Worm (Caenorhabditis elegans) whole organism, L1 larva: ENCODE measurements around the gene F09G2.1.

Source experiments
- C34B4.2 ChIP-seq: sonication (generic microtip); optimal IDR thresholded peaks from 2 replicates; lab custom pipeline; 2017; ENCODE audit warnings: mild to moderate bottlenecking, missing genetic modification characterization, missing compliant biosample characterization
- aly-2 ChIP-seq: fragments of 150-350 bp; optimal IDR thresholded peaks from 2 replicates; lab custom pipeline; 2014; ENCODE audit warnings: missing biosample characterization, missing genetic modification characterization
- dpl-1 ChIP-seq, 3 experiments: fragments of 150-350 bp in 2 of 3; sonication (generic microtip) in 1 of 3; optimal IDR thresholded peaks; 2 replicates each; lab custom pipeline; 2014 to 2017; ENCODE audit warnings: missing biosample characterization in 3 of 3, missing genetic modification characterization in 3 of 3, missing genetic modification reagents in 3 of 3
- mep-1 ChIP-seq: fragments of 150-350 bp; optimal IDR thresholded peaks from 2 replicates; lab custom pipeline; 2014; ENCODE audit warnings: missing biosample characterization, missing genetic modification characterization
- nhr-28 ChIP-seq: fragments of 150-350 bp; optimal IDR thresholded peaks from 2 replicates; lab custom pipeline; 2014; ENCODE audit warnings: missing biosample characterization, missing genetic modification characterization
- nhr-47 ChIP-seq: sonication (generic microtip); optimal IDR thresholded peaks from 2 replicates; lab custom pipeline; 2016; ENCODE audit warnings: mild to moderate bottlenecking, missing genetic modification characterization, moderate library complexity, missing compliant biosample characterization
- pax-3 ChIP-seq: fragments of 200-800 bp; sonication (Bioruptor generic); optimal IDR thresholded peaks from 2 replicates; lab custom pipeline; 2018; ENCODE audit warnings: mild to moderate bottlenecking, missing genetic modification characterization, moderate library complexity, missing compliant biosample characterization
- sup-37 ChIP-seq: fragments of 200-800 bp; sonication (Bioruptor generic); optimal IDR thresholded peaks from 2 replicates; lab custom pipeline; 2018; ENCODE audit warnings: mild to moderate bottlenecking, missing genetic modification characterization, missing compliant biosample characterization

ce11 chrV:7214802-7215201 lies 14.8 kb downstream of the F09G2.1 start, which contains the start of gene soap-1:
- no peak for TF ChIP-seq mep-1 (tag; lab: Kevin White, UChicago)
- no peak for TF ChIP-seq aly-2 (tag; lab: Kevin White, UChicago)
- no peak for TF ChIP-seq dpl-1 (GFP tag; optimal IDR thresholded peaks at IDR 0.05; lab: Kevin White, UChicago)
- no peak for TF ChIP-seq pax-3 (tag; lab: Kevin White, UChicago)
- no peak for TF ChIP-seq C34B4.2 (tag; lab: Kevin White, UChicago)
- no peak for TF ChIP-seq nhr-47
- no peak for TF ChIP-seq nhr-28 (tag; lab: Kevin White, UChicago)
- TF ChIP-seq sup-37 (GFP tag; lab: Kevin White, UChicago) = no peak
